2 fruit fly cellular contexts compared by ENCODE assay signal in the genomic region with DNA sequence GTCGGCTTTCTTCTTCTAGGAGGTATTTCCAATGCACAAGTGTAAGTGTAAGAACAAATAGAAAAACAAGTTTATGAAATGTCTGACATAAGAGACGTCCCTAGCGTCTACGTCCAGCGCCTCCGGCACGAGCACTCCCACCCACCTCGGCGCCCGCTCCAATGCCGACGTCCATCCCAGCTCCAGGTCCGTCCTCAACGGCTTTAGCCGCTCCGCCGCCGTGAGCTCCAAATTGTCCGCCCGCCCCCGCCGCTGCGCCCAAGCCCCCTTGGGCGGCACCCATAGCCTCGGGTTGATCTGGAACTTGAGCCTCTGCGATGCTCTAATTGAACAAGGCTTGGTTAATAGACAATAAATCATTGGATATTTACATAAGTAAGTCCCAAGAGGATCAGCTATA.
TF ChIP-seq lines count a peak whose summit lies in the region.

No protein-coding gene starts in this region.

- TF ChIP-seq CTCF in whole organism, embryonic (GFP tag; optimal IDR thresholded peaks at IDR 0.05; lab: Kevin White, UChicago) = no peak

TF ChIP-seq in whole organism, embryonic, 481 proteins besides CTCF, POLR2A, EP300 and RAD21:
- TF ChIP-seq CG10147 (GFP tag; optimal IDR thresholded peaks at IDR 0.05; lab: Kevin White, UChicago) (no peak), Med (GFP tag; lab: Kevin White, UChicago) (peak; percentile 38), CG10654 (GFP tag; optimal IDR thresholded peaks at IDR 0.05; lab: Kevin White, UChicago) (no peak), Hr39 (optimal IDR thresholded peaks at IDR 0.05; lab: Kevin White, UChicago) (peak; percentile 32), corto (GFP tag; optimal IDR thresholded peaks at IDR 0.05; lab: Kevin White, UChicago) (no peak)

TF ChIP-seq in whole organism, wandering third instar larva, 38 proteins besides CTCF, POLR2A, EP300 and RAD21:
- peak; percentile 95 for TF ChIP-seq Dfd (GFP tag; optimal IDR thresholded peaks at IDR 0.05; lab: Kevin White, UChicago)
- TF ChIP-seq ey (GFP tag; optimal IDR thresholded peaks at IDR 0.05; lab: Kevin White, UChicago) = no peak
- no peak for TF ChIP-seq woc (GFP tag; optimal IDR thresholded peaks at IDR 0.05; lab: Kevin White, UChicago)
- no peak for TF ChIP-seq jim (GFP tag; optimal IDR thresholded peaks at IDR 0.05; lab: Kevin White, UChicago)
- TF ChIP-seq brk (GFP tag; optimal IDR thresholded peaks at IDR 0.05; lab: Kevin White, UChicago) = no peak
- no peak for TF ChIP-seq tai (GFP tag; optimal IDR thresholded peaks at IDR 0.05; lab: Kevin White, UChicago)
- TF ChIP-seq Abd-B (GFP tag; optimal IDR thresholded peaks at IDR 0.05; lab: Kevin White, UChicago) = no peak
- TF ChIP-seq br (GFP tag; optimal IDR thresholded peaks at IDR 0.05; lab: Kevin White, UChicago) = no peak
